Fruit fly (Drosophila melanogaster) whole organism, embryonic: Measurements from ENCODE around the gene Dbp73D.

Experiments
- Adf1 ChIP-seq: fragments of 200-800 bp; sonication (Bioruptor generic); IDR thresholded peaks from 2 replicates; pipeline ENCODE4 v1.3.6; 2022; ENCODE audit warnings: missing biosample characterization, missing genetic modification characterization
- Blimp-1 ChIP-seq: fragments of 200-800 bp; sonication (Bioruptor generic); optimal IDR thresholded peaks from 3 replicates; lab custom pipeline; 2018; ENCODE audit warnings: missing biosample characterization, missing genetic modification characterization, mild to moderate bottlenecking, moderate library complexity, missing genetic modification reagents
- CG10565 ChIP-seq: fragments of 200-800 bp; sonication (Bioruptor generic); optimal IDR thresholded peaks from 3 replicates; lab custom pipeline; 2016; ENCODE audit warnings: missing biosample characterization, mild to moderate bottlenecking, missing genetic modification characterization
- CG12391 ChIP-seq: fragments of 200-800 bp; sonication (Bioruptor generic); optimal IDR thresholded peaks from 3 replicates; lab custom pipeline; 2018; ENCODE audit warnings: missing biosample characterization, mild to moderate bottlenecking, missing genetic modification characterization, moderate library complexity
- CG12744 ChIP-seq: fragments of 200-800 bp; sonication (Bioruptor generic); optimal IDR thresholded peaks from 2 replicates; lab custom pipeline; 2016; ENCODE audit warnings: missing biosample characterization, missing genetic modification characterization
- CG14667 ChIP-seq: fragments of 200-800 bp; sonication (Bioruptor generic); IDR thresholded peaks from 2 replicates; pipeline ENCODE4 v1.3.6; 2022; ENCODE audit warnings: missing biosample characterization, missing genetic modification characterization
- CG15269 ChIP-seq: fragments of 200-800 bp; sonication (Bioruptor generic); optimal IDR thresholded peaks from 2 replicates; lab custom pipeline; 2018; ENCODE audit warnings: missing biosample characterization, mild to moderate bottlenecking, missing genetic modification characterization, moderate library complexity
- CG15601 ChIP-seq: fragments of 200-800 bp; sonication (Bioruptor generic); optimal IDR thresholded peaks from 3 replicates; lab custom pipeline; 2019; ENCODE audit warnings: missing biosample characterization, mild to moderate bottlenecking, missing genetic modification characterization, moderate library complexity
- CG17912 ChIP-seq: fragments of 200-800 bp; sonication (Bioruptor generic); optimal IDR thresholded peaks from 2 replicates; lab custom pipeline; 2018; ENCODE audit warnings: missing biosample characterization, mild to moderate bottlenecking, missing genetic modification characterization
- CG18262 ChIP-seq: fragments of 200-800 bp; optimal IDR thresholded peaks from 3 replicates; lab custom pipeline; 2019; ENCODE audit warnings: missing biosample characterization, mild to moderate bottlenecking, missing genetic modification characterization, moderate library complexity
- CG2199 ChIP-seq: fragments of 200-800 bp; sonication (Bioruptor generic); IDR thresholded peaks from 3 replicates; pipeline ENCODE4 v1.3.6; 2022; ENCODE audit warnings: missing biosample characterization, missing genetic modification characterization
- CG2889 ChIP-seq: fragments of 200-800 bp; sonication (Bioruptor generic); IDR thresholded peaks from 3 replicates; pipeline ENCODE4 v1.3.6; 2022; ENCODE audit warnings: missing biosample characterization, missing genetic modification characterization
- CG31224 ChIP-seq: fragments of 200-800 bp; sonication (Bioruptor generic); IDR thresholded peaks from 2 replicates; pipeline ENCODE4 v1.3.6; 2022; ENCODE audit warnings: missing biosample characterization, missing genetic modification characterization
- CG5180 ChIP-seq: fragments of 200-800 bp; sonication (Bioruptor generic); optimal IDR thresholded peaks from 3 replicates; lab custom pipeline; 2017; ENCODE audit warnings: missing biosample characterization, missing genetic modification characterization, mild to moderate bottlenecking, moderate library complexity, missing genetic modification reagents
- CG5245 ChIP-seq: fragments of 200-800 bp; sonication (Bioruptor generic); optimal IDR thresholded peaks from 3 replicates; lab custom pipeline; 2016; ENCODE audit warnings: missing biosample characterization, missing genetic modification characterization
- CG6854 ChIP-seq: fragments of 200-800 bp; sonication (Bioruptor generic); optimal IDR thresholded peaks from 3 replicates; lab custom pipeline; 2017; ENCODE audit warnings: missing biosample characterization, mild to moderate bottlenecking, missing genetic modification characterization
- CG7928 ChIP-seq: fragments of 200-800 bp; sonication (Bioruptor generic); optimal IDR thresholded peaks from 2 replicates; lab custom pipeline; 2017; ENCODE audit warnings: missing biosample characterization, mild to moderate bottlenecking, missing genetic modification characterization
- CG9215 ChIP-seq: fragments of 200-800 bp; sonication (Bioruptor generic); IDR thresholded peaks from 2 replicates; pipeline ENCODE4 v1.3.6; 2022; ENCODE audit warnings: missing biosample characterization, missing genetic modification characterization
- Camta ChIP-seq: fragments of 200-800 bp; sonication (Bioruptor generic); optimal IDR thresholded peaks from 2 replicates; lab custom pipeline; 2016; ENCODE audit warnings: missing biosample characterization, missing genetic modification characterization
- Dad ChIP-seq: fragments of 200-800 bp; sonication (Bioruptor generic); optimal IDR thresholded peaks from 3 replicates; lab custom pipeline; 2016; ENCODE audit warnings: missing biosample characterization, missing genetic modification characterization
- E2f2 ChIP-seq: fragments of 200-800 bp; sonication (Bioruptor generic); IDR thresholded peaks from 2 replicates; pipeline ENCODE4 v1.3.6; 2022; ENCODE audit warnings: missing biosample characterization, missing genetic modification characterization
- Eip74EF ChIP-seq, 2 experiments: fragments of 200-800 bp in 1 of 2; fragments of >200 bp in 1 of 2; sonication (Bioruptor generic) in 1 of 2; optimal IDR thresholded peaks; 2 replicates each; lab custom pipeline; 2017 to 2019; ENCODE audit warnings: missing biosample characterization in 2 of 2, missing genetic modification characterization in 2 of 2, mild to moderate bottlenecking in 1 of 2, moderate library complexity in 1 of 2
- HmgZ ChIP-seq: fragments of 200-800 bp; sonication (Bioruptor generic); optimal IDR thresholded peaks from 2 replicates; lab custom pipeline; 2018; ENCODE audit warnings: missing biosample characterization, mild to moderate bottlenecking, missing genetic modification characterization
- Hmr ChIP-seq: fragments of 200-800 bp; sonication (Bioruptor generic); optimal IDR thresholded peaks from 3 replicates; lab custom pipeline; 2017; ENCODE audit warnings: mild to moderate bottlenecking, missing biosample characterization, missing genetic modification reagents, missing genetic modification characterization
- Lhr ChIP-seq: fragments of 200-800 bp; sonication (Bioruptor generic); optimal IDR thresholded peaks from 3 replicates; lab custom pipeline; 2017; ENCODE audit warnings: mild to moderate bottlenecking, missing biosample characterization, missing genetic modification reagents, missing genetic modification characterization
- Meics ChIP-seq: fragments of 200-800 bp; sonication (Bioruptor generic); optimal IDR thresholded peaks from 2 replicates; lab custom pipeline; 2017; ENCODE audit warnings: missing biosample characterization, mild to moderate bottlenecking, missing genetic modification characterization
- Nf-YB ChIP-seq: fragments of 200-800 bp; sonication (Bioruptor generic); optimal IDR thresholded peaks from 3 replicates; lab custom pipeline; 2019; ENCODE audit warnings: missing biosample characterization, mild to moderate bottlenecking, missing genetic modification characterization, moderate library complexity
- Spps ChIP-seq: fragments of 200-800 bp; sonication (Bioruptor generic); optimal IDR thresholded peaks from 2 replicates; lab custom pipeline; 2018; ENCODE audit warnings: missing biosample characterization, mild to moderate bottlenecking, missing genetic modification characterization
- Vsx1 ChIP-seq: fragments of 200-800 bp; sonication (Bioruptor generic); optimal IDR thresholded peaks from 2 replicates; lab custom pipeline; 2017; ENCODE audit warnings: missing biosample characterization, mild to moderate bottlenecking, missing genetic modification characterization, missing genetic modification reagents
- Xbp1 ChIP-seq: fragments of 200-800 bp; sonication (Bioruptor generic); optimal IDR thresholded peaks from 3 replicates; lab custom pipeline; 2016; ENCODE audit warnings: missing biosample characterization, mild to moderate bottlenecking, missing genetic modification characterization
- bbx ChIP-seq: fragments of 200-800 bp; sonication (Bioruptor generic); IDR thresholded peaks from 2 replicates; pipeline ENCODE4 v1.3.6; 2022; ENCODE audit warnings: missing biosample characterization, missing genetic modification characterization; ENCODE audit not compliant: partially characterized antibody
- crol ChIP-seq: fragments of 200-800 bp; sonication (Bioruptor generic); IDR thresholded peaks from 2 replicates; pipeline ENCODE4 v1.3.6; 2022; ENCODE audit warnings: missing biosample characterization, missing genetic modification characterization
- cwo ChIP-seq: fragments of 200-800 bp; sonication (Bioruptor generic); optimal IDR thresholded peaks from 3 replicates; lab custom pipeline; 2017; ENCODE audit warnings: missing biosample characterization, missing genetic modification characterization, mild to moderate bottlenecking, moderate library complexity, missing genetic modification reagents
- dmrt99B ChIP-seq: fragments of 200-800 bp; sonication (Bioruptor generic); optimal IDR thresholded peaks from 2 replicates; lab custom pipeline; 2018; ENCODE audit warnings: missing biosample characterization, mild to moderate bottlenecking, missing genetic modification characterization, moderate library complexity
- dysf ChIP-seq: fragments of 200-800 bp; sonication (Bioruptor generic); IDR thresholded peaks from 3 replicates; pipeline ENCODE4 v1.3.6; 2022; ENCODE audit warnings: missing biosample characterization, missing genetic modification characterization
- fd102C ChIP-seq: fragments of 200-800 bp; sonication (Bioruptor generic); optimal IDR thresholded peaks from 2 replicates; lab custom pipeline; 2018; ENCODE audit warnings: missing biosample characterization, mild to moderate bottlenecking, missing genetic modification characterization, moderate library complexity
- ftz-f1 ChIP-seq: fragments of 200-800 bp; sonication (Bioruptor generic); optimal IDR thresholded peaks from 2 replicates; lab custom pipeline; 2016; ENCODE audit warnings: missing biosample characterization, missing genetic modification characterization
- jigr1 ChIP-seq: fragments of 200-800 bp; sonication (Bioruptor generic); IDR thresholded peaks from 3 replicates; pipeline ENCODE4 v1.3.6; 2022; ENCODE audit warnings: missing biosample characterization, missing genetic modification characterization
- klu ChIP-seq: fragments of 200-800 bp; sonication (Bioruptor generic); IDR thresholded peaks from 2 replicates; pipeline ENCODE4 v1.3.6; 2022; ENCODE audit warnings: missing biosample characterization, missing genetic modification characterization
- knrl ChIP-seq: fragments of 200-800 bp; sonication (Bioruptor generic); IDR thresholded peaks from 3 replicates; pipeline ENCODE4 v1.3.6; 2022; ENCODE audit warnings: missing biosample characterization, missing genetic modification characterization; ENCODE audit not compliant: partially characterized antibody
- lmd ChIP-seq: fragments of 200-800 bp; sonication (Bioruptor generic); IDR thresholded peaks from 2 replicates; pipeline ENCODE4 v1.3.6; 2022; ENCODE audit warnings: missing biosample characterization, missing genetic modification characterization
- lola ChIP-seq, 3 experiments: fragments of >200 bp in 2 of 3; fragments of 200-800 bp in 1 of 3; sonication (Bioruptor generic) in 1 of 3; optimal IDR thresholded peaks; 2 replicates each; lab custom pipeline; 2017 to 2019; ENCODE audit warnings: missing biosample characterization in 3 of 3, missing genetic modification characterization in 3 of 3, mild to moderate bottlenecking in 1 of 3, moderate library complexity in 1 of 3
- mam ChIP-seq: fragments of 200-800 bp; sonication (Bioruptor generic); optimal IDR thresholded peaks from 3 replicates; lab custom pipeline; 2016; ENCODE audit warnings: missing biosample characterization, missing genetic modification characterization
- peb ChIP-seq: fragments of 200-800 bp; sonication (Bioruptor generic); IDR thresholded peaks from 2 replicates; pipeline ENCODE4 v1.3.6; 2022; ENCODE audit warnings: missing biosample characterization, missing genetic modification characterization
- pum ChIP-seq: fragments of 200-800 bp; sonication (Bioruptor generic); optimal IDR thresholded peaks from 2 replicates; lab custom pipeline; 2016; ENCODE audit warnings: missing biosample characterization, missing genetic modification characterization
- sd ChIP-seq: fragments of 200-800 bp; sonication (Bioruptor generic); optimal IDR thresholded peaks from 3 replicates; lab custom pipeline; 2018; ENCODE audit warnings: missing biosample characterization, mild to moderate bottlenecking, missing genetic modification characterization, moderate library complexity
- sens-2 ChIP-seq: fragments of 200-800 bp; sonication (Bioruptor generic); IDR thresholded peaks from 2 replicates; pipeline ENCODE4 v1.3.6; 2022; ENCODE audit warnings: missing biosample characterization, missing genetic modification characterization
- sisA ChIP-seq: fragments of 200-800 bp; sonication (Bioruptor generic); IDR thresholded peaks from 2 replicates; pipeline ENCODE4 v1.3.6; 2022; ENCODE audit warnings: missing biosample characterization, missing genetic modification characterization
- slou ChIP-seq: fragments of 200-800 bp; sonication (Bioruptor generic); optimal IDR thresholded peaks from 3 replicates; lab custom pipeline; 2016; ENCODE audit warnings: missing biosample characterization, missing genetic modification characterization
- stc ChIP-seq: fragments of 200-800 bp; sonication (Bioruptor generic); IDR thresholded peaks from 2 replicates; pipeline ENCODE4 v1.3.6; 2022; ENCODE audit warnings: missing biosample characterization, missing genetic modification characterization
- zen ChIP-seq: fragments of 200-800 bp; sonication (Bioruptor generic); optimal IDR thresholded peaks from 3 replicates; lab custom pipeline; 2018; ENCODE audit warnings: missing biosample characterization, mild to moderate bottlenecking, missing genetic modification characterization, moderate library complexity

Gene Dbp73D

DNA sequence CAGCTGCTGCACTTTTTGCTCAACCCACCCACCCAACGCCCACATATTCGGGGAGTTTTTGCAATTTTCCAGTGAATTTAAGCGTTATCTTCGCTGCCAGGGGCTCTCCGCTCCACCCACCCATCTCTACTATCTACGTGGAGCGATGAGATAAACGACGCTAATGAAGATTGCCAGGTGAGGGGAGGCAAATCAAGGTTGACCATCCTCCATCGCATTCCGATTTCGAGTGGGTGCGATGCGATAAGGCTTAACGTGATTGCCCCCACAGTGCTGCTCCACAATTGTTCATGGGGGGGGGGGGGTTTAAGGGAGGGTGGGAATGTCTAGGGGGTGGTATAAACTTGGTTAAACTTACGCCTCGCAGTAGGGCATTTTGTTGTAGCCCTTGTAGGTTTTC lies 36.8 kb downstream of the Dbp73D start (continued):
- no peak for TF ChIP-seq lola (GFP tag; optimal IDR thresholded peaks at IDR 0.05; lab: Kevin White, UChicago)
- no peak for TF ChIP-seq Adf1 (GFP tag; lab: Robert Waterston, UW)
- TF ChIP-seq Meics (GFP tag; lab: Kevin White, UChicago) = no peak
- no peak for TF ChIP-seq Nf-YB (GFP tag; lab: Kevin White, UChicago)
- TF ChIP-seq klu (GFP tag; lab: Robert Waterston, UW) = no peak
- TF ChIP-seq CG17912 (GFP tag; lab: Kevin White, UChicago) = no peak
- TF ChIP-seq Eip74EF (GFP tag; optimal IDR thresholded peaks at IDR 0.05; lab: Kevin White, UChicago) = no peak
- no peak for TF ChIP-seq Lhr (GFP tag; lab: Kevin White, UChicago)
- TF ChIP-seq CG9215 = no peak
- TF ChIP-seq pum = no peak
- no peak for TF ChIP-seq Blimp-1
- no peak for TF ChIP-seq CG5180
- no peak for TF ChIP-seq Camta (GFP tag; lab: Kevin White, UChicago)
- no peak for TF ChIP-seq dmrt99B
- TF ChIP-seq Hmr (GFP tag; lab: Kevin White, UChicago) = no peak
- TF ChIP-seq mam (GFP tag; lab: Kevin White, UChicago) = no peak
- TF ChIP-seq Xbp1 = no peak
- TF ChIP-seq CG15269 (tag; lab: Kevin White, UChicago) = no peak
- no peak for TF ChIP-seq peb (GFP tag; lab: Robert Waterston, UW)
- peak; percentile 57 for TF ChIP-seq ftz-f1
- no peak for TF ChIP-seq dysf
- TF ChIP-seq Dad = no peak
- no peak for TF ChIP-seq CG2889 (GFP tag; lab: Robert Waterston, UW)
- TF ChIP-seq crol (GFP tag; lab: Robert Waterston, UW) = peak; percentile 90
- no peak for TF ChIP-seq CG14667 (GFP tag; lab: Robert Waterston, UW)
- no peak for TF ChIP-seq stc (GFP tag; lab: Robert Waterston, UW)
- TF ChIP-seq bbx (GFP tag; lab: Robert Waterston, UW) = no peak
- TF ChIP-seq HmgZ = peak; percentile 18
- no peak for TF ChIP-seq CG15601 (tag; lab: Kevin White, UChicago)
- no peak for TF ChIP-seq slou (GFP tag; lab: Kevin White, UChicago)
- no peak for TF ChIP-seq Spps
- TF ChIP-seq CG12391 (tag; lab: Kevin White, UChicago) = no peak
- no peak for TF ChIP-seq zen (tag; lab: Kevin White, UChicago)
- TF ChIP-seq CG7928 = no peak
- no peak for TF ChIP-seq sisA (GFP tag; lab: Robert Waterston, UW)
- TF ChIP-seq CG6854 = no peak
- TF ChIP-seq jigr1 = no peak
- TF ChIP-seq knrl (GFP tag; lab: Robert Waterston, UW) = no peak
- TF ChIP-seq cwo (GFP tag; lab: Kevin White, UChicago) = peak; percentile 22
- no peak for TF ChIP-seq sens-2 (GFP tag; lab: Robert Waterston, UW)
- TF ChIP-seq CG2199 (GFP tag; lab: Robert Waterston, UW) = 0 out of 3 replicates have a peak, but pooled peaks have one; percentile 57
- no peak for TF ChIP-seq CG5245 (GFP tag; lab: Kevin White, UChicago)
- peak; percentile 99 for TF ChIP-seq sd (tag; lab: Kevin White, UChicago)
- TF ChIP-seq fd102C (GFP tag; lab: Kevin White, UChicago) = no peak
- TF ChIP-seq CG12744 = no peak
- TF ChIP-seq lmd (GFP tag; lab: Robert Waterston, UW) = no peak
- no peak for TF ChIP-seq CG10565 (GFP tag; lab: Kevin White, UChicago)
- no peak for TF ChIP-seq E2f2 (GFP tag; lab: Robert Waterston, UW)
- TF ChIP-seq Vsx1 (GFP tag; lab: Kevin White, UChicago) = peak; percentile 52
- TF ChIP-seq CG18262 (tag; lab: Kevin White, UChicago) = no peak
- TF ChIP-seq CG31224 (GFP tag; lab: Robert Waterston, UW) = no peak
